Worm (Caenorhabditis elegans): ENCODE results near the gene C39E9.7.
A peak's percentile ranks its signal among the peaks of the same experiment; 100 is the strongest.

The C39E9.7 gene

ce11 chrIV:13027801-13028641, 48.5 kb downstream of the C39E9.7 start:
- no peak for TF ChIP-seq ceh-90 (tag; optimal IDR thresholded peaks at IDR 0.05)
- peak; percentile 23 for TF ChIP-seq nhr-71 (tag; optimal IDR thresholded peaks at IDR 0.05)
- no peak for TF ChIP-seq pax-3 (tag; optimal IDR thresholded peaks at IDR 0.05)
- TF ChIP-seq sox-4 (tag; optimal IDR thresholded peaks at IDR 0.05) = no peak
- peak; percentile 1 for TF ChIP-seq unc-86 (tag; optimal IDR thresholded peaks at IDR 0.05)
- no peak for TF ChIP-seq pag-3 (tag; optimal IDR thresholded peaks at IDR 0.05; ENCODE audit: borderline replicate concordance, insufficient read depth)
- TF ChIP-seq irx-1 (tag; optimal IDR thresholded peaks at IDR 0.05) = no peak
- no peak for TF ChIP-seq hpl-2 (GFP tag; optimal IDR thresholded peaks at IDR 0.05)
- TF ChIP-seq lin-14 (GFP tag; optimal IDR thresholded peaks at IDR 0.05) = peak; percentile 70
- no peak for TF ChIP-seq lsy-2 (tag; optimal IDR thresholded peaks at IDR 0.05)
- no peak for TF ChIP-seq nhr-77 (tag; optimal IDR thresholded peaks at IDR 0.05)
- TF ChIP-seq ztf-11 (tag; optimal IDR thresholded peaks at IDR 0.05) = peak in 1 of 2 experiments; percentile 15
- TF ChIP-seq tbx-2 (tag; optimal IDR thresholded peaks at IDR 0.05) = peak; percentile 42
- no peak for TF ChIP-seq unc-30 (tag; optimal IDR thresholded peaks at IDR 0.05)
- TF ChIP-seq egl-13 (tag; optimal IDR thresholded peaks at IDR 0.05) = peak; percentile 63
- TF ChIP-seq nhr-20 (tag; optimal IDR thresholded peaks at IDR 0.05) = no peak
- TF ChIP-seq nhr-11 (tag; optimal IDR thresholded peaks at IDR 0.05) = no peak
- peak; percentile 8 for TF ChIP-seq fkh-8 (tag; optimal IDR thresholded peaks at IDR 0.05)

DNA sequence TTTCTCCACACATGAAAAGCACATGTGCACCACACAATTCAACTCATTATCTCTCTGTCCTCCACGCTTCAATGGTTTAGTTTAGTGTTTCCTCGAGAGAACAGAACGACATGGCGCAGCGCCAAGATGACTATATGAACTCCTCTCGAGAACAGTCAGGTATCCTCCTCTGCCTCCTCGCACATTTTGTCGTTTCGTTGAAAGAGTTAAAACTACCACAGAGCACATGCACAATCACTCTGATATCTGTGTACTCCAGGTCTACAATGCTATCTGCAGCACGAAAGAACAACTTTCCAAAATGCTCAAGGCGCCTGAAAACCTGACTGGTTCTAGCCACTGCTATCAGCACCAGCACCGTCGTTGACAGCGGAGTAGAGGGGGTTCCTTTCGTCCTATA, 49.8 kb downstream of the C39E9.7 start:
- TF ChIP-seq efl-1 (optimal IDR thresholded peaks at IDR 0.05) (no peak), efl-1 (GFP tag; optimal IDR thresholded peaks at IDR 0.05 in 1 of 2) (peak in 1 of 2 experiments; percentile 70), zip-4 (GFP tag; optimal IDR thresholded peaks at IDR 0.05) (no peak), elt-2 (tag; optimal IDR thresholded peaks at IDR 0.05) (peak; percentile 75)

- TF ChIP-seq isw-1 (GFP tag; IDR thresholded peaks at IDR 0.05) (0 out of 2 replicates have a peak, but pooled peaks have one; percentile 9), ceh-8 (GFP tag; optimal IDR thresholded peaks at IDR 0.05) (no peak), unc-86 (tag; optimal IDR thresholded peaks at IDR 0.05) (peak; percentile 41), fkh-10 (GFP tag; optimal IDR thresholded peaks at IDR 0.05) (peak; percentile 69), fkh-8 (tag; optimal IDR thresholded peaks at IDR 0.05) (peak; percentile 85), lin-13 (GFP tag; optimal IDR thresholded peaks at IDR 0.05) (peak; percentile 10), xbp-1 (tag; optimal IDR thresholded peaks at IDR 0.05) (peak; percentile 13), nhr-77 (tag; optimal IDR thresholded peaks at IDR 0.05) (no peak), unc-30 (tag; optimal IDR thresholded peaks at IDR 0.05) (no peak), egl-13 (tag; optimal IDR thresholded peaks at IDR 0.05) (peak; percentile 12), elt-3 (tag; optimal IDR thresholded peaks at IDR 0.05) (no peak), lin-15B (tag; optimal IDR thresholded peaks at IDR 0.05) (no peak), swsn-7 (tag; optimal IDR thresholded peaks at IDR 0.05) (peak; percentile 44), snu-23 (GFP tag; optimal IDR thresholded peaks at IDR 0.05) (peak; percentile 21), aly-2 (tag; optimal IDR thresholded peaks at IDR 0.05) (no peak), ceh-82 (tag; optimal IDR thresholded peaks at IDR 0.05) (peak in 2 of 3 experiments; percentile 8 to 46), ztf-11 (tag; optimal IDR thresholded peaks at IDR 0.05) (no peak), lsy-2 (tag; optimal IDR thresholded peaks at IDR 0.05) (peak in 1 of 2 experiments; percentile 48), lin-35 (GFP tag; optimal IDR thresholded peaks at IDR 0.05) (peak in 1 of 2 experiments; percentile 28), tbx-2 (tag; optimal IDR thresholded peaks at IDR 0.05) (peak; percentile 56), dpl-1 (GFP tag; optimal IDR thresholded peaks at IDR 0.05) (peak in 1 of 3 experiments; percentile 24), efl-1 (optimal IDR thresholded peaks at IDR 0.05) (peak; percentile 15 to 18), efl-1 (GFP tag; optimal IDR thresholded peaks at IDR 0.05 in 1 of 2) (peak in 1 of 2 experiments; percentile 86), lin-14 (GFP tag; optimal IDR thresholded peaks at IDR 0.05) (peak; percentile 90), mab-9 (GFP tag; IDR thresholded peaks at IDR 0.05) (no peak), unc-62 (GFP tag; optimal IDR thresholded peaks at IDR 0.05) (no peak), nhr-71 (tag; optimal IDR thresholded peaks at IDR 0.05) (peak; percentile 60), aha-1 (tag; optimal IDR thresholded peaks at IDR 0.05) (no peak), nhr-47 (tag; optimal IDR thresholded peaks at IDR 0.05) (peak; percentile 55)
Measured at ce11 chrIV:13025853-13026343, 50.6 kb downstream of the C39E9.7 start.
